Worm (Caenorhabditis elegans) whole organism, L1 larva: ENCODE measurements around the gene B0034.1.

Source experiments
- C04F5.9 ChIP-seq: sonication (generic microtip); optimal IDR thresholded peaks from 2 replicates; lab custom pipeline; 2016; ENCODE audit warnings: missing genetic modification characterization, missing compliant biosample characterization
- C16A3.4 ChIP-seq: fragments of 150-350 bp; optimal IDR thresholded peaks from 2 replicates; lab custom pipeline; 2014; ENCODE audit warnings: missing biosample characterization, missing genetic modification characterization
- C34B4.2 ChIP-seq: sonication (generic microtip); optimal IDR thresholded peaks from 2 replicates; lab custom pipeline; 2017; ENCODE audit warnings: mild to moderate bottlenecking, missing genetic modification characterization, missing compliant biosample characterization
- Y116A8C.19 ChIP-seq: sonication (generic microtip); optimal IDR thresholded peaks from 2 replicates; lab custom pipeline; 2016; ENCODE audit warnings: missing compliant biosample characterization, missing genetic modification characterization, borderline replicate concordance
- alr-1 ChIP-seq: fragments of 200-800 bp; sonication (Bioruptor generic); optimal IDR thresholded peaks from 2 replicates; lab custom pipeline; 2018; ENCODE audit warnings: borderline replicate concordance, mild to moderate bottlenecking, missing genetic modification characterization, missing compliant biosample characterization
- aly-2 ChIP-seq: fragments of 150-350 bp; optimal IDR thresholded peaks from 2 replicates; lab custom pipeline; 2014; ENCODE audit warnings: missing biosample characterization, missing genetic modification characterization
- blmp-1 ChIP-seq: fragments of 150-350 bp; optimal IDR thresholded peaks from 2 replicates; lab custom pipeline; 2014; ENCODE audit warnings: missing biosample characterization, missing genetic modification characterization
- ceh-63 ChIP-seq: fragments of 200-800 bp; sonication (Bioruptor generic); optimal IDR thresholded peaks from 2 replicates; lab custom pipeline; 2018; ENCODE audit warnings: mild to moderate bottlenecking, missing genetic modification characterization, missing compliant biosample characterization
- ceh-82 ChIP-seq, 3 experiments: fragments of 150-350 bp in 1 of 3; sonication (generic microtip) in 2 of 3; optimal IDR thresholded peaks; 2 replicates each; lab custom pipeline; 2014 to 2017; ENCODE audit warnings: missing biosample characterization in 3 of 3, missing genetic modification characterization in 3 of 3
- dpl-1 ChIP-seq, 3 experiments: fragments of 150-350 bp in 2 of 3; sonication (generic microtip) in 1 of 3; optimal IDR thresholded peaks; 2 replicates each; lab custom pipeline; 2014 to 2017; ENCODE audit warnings: missing biosample characterization in 3 of 3, missing genetic modification characterization in 3 of 3, missing genetic modification reagents in 3 of 3
- dsc-1 ChIP-seq: sonication (generic microtip); optimal IDR thresholded peaks from 2 replicates; lab custom pipeline; 2016; ENCODE audit warnings: mild to moderate bottlenecking, missing genetic modification characterization, missing compliant biosample characterization
- efl-1 ChIP-seq, 4 experiments: fragments of 150-350 bp; optimal IDR thresholded peaks in 3 of 4; peaks in 1 of 4; 1 replicate in 1 of 4; 2 replicates in 3 of 4; lab custom pipeline; 2014; ENCODE audit warnings: missing biosample characterization in 2 of 4, missing genetic modification characterization in 2 of 4, missing genetic modification reagents in 2 of 4
- efl-3 ChIP-seq: fragments of 200-800 bp; sonication (Bioruptor generic); optimal IDR thresholded peaks from 2 replicates; lab custom pipeline; 2018; ENCODE audit warnings: mild to moderate bottlenecking, missing genetic modification characterization, missing compliant biosample characterization
- egl-13 ChIP-seq: sonication (generic microtip); optimal IDR thresholded peaks from 2 replicates; lab custom pipeline; 2016; ENCODE audit warnings: missing genotype, missing genetic modification reagents, missing genetic modification characterization, missing compliant biosample characterization
- egl-27 ChIP-seq, 2 experiments: fragments of 150-350 bp in 1 of 2; sonication (generic microtip); optimal IDR thresholded peaks; 3 replicates each; lab custom pipeline; 2017 to 2018; ENCODE audit warnings: missing biosample characterization in 2 of 2, missing genetic modification characterization in 2 of 2, missing genetic modification reagents in 2 of 2
- elt-2 ChIP-seq: sonication (generic microtip); optimal IDR thresholded peaks from 2 replicates; lab custom pipeline; 2016; ENCODE audit warnings: missing genetic modification characterization, mild to moderate bottlenecking, inconsistent platforms, missing compliant biosample characterization, missing genetic modification reagents
- elt-3 ChIP-seq, 6 experiments: fragments of 150-350 bp in 1 of 6; sonication (generic microtip); optimal IDR thresholded peaks; 2 replicates each; lab custom pipeline; 2017 to 2018; ENCODE audit warnings: missing biosample characterization in 6 of 6, missing genetic modification characterization in 6 of 6, inconsistent platforms in 1 of 6
- fkh-8 ChIP-seq: sonication (generic microtip); optimal IDR thresholded peaks from 2 replicates; lab custom pipeline; 2016; ENCODE audit warnings: mild to moderate bottlenecking, missing genetic modification characterization, missing compliant biosample characterization
- fos-1 ChIP-seq: fragments of 150-350 bp; optimal IDR thresholded peaks from 2 replicates; lab custom pipeline; 2014; ENCODE audit warnings: missing biosample characterization, missing genetic modification characterization
- hlh-4 ChIP-seq: sonication (generic microtip); optimal IDR thresholded peaks from 2 replicates; lab custom pipeline; 2016; ENCODE audit warnings: mild to moderate bottlenecking, missing genetic modification characterization, missing compliant biosample characterization
- isw-1 ChIP-seq: fragments of 200-800 bp; sonication (Bioruptor generic); IDR thresholded peaks from 2 replicates; pipeline ENCODE4 v1.3.6; 2022; ENCODE audit warnings: missing genetic modification characterization, missing compliant biosample characterization
- jun-1 ChIP-seq: fragments of 150-350 bp; optimal IDR thresholded peaks from 2 replicates; lab custom pipeline; 2014; ENCODE audit warnings: missing biosample characterization, missing genetic modification reagents, missing genetic modification characterization
- lin-13 ChIP-seq: fragments of 150-350 bp; optimal IDR thresholded peaks from 2 replicates; lab custom pipeline; 2014; ENCODE audit warnings: missing biosample characterization, missing genetic modification reagents, missing genetic modification characterization
- lin-15B ChIP-seq: fragments of 150-350 bp; sonication (generic microtip); optimal IDR thresholded peaks from 3 replicates; lab custom pipeline; 2014; ENCODE audit warnings: missing biosample characterization, missing genetic modification characterization
- lsy-2 ChIP-seq, 2 experiments: fragments of 150-350 bp; optimal IDR thresholded peaks; 2 replicates each; lab custom pipeline; 2014; ENCODE audit warnings: missing biosample characterization in 2 of 2, missing genetic modification characterization in 2 of 2
- mdl-1 ChIP-seq, 2 experiments: fragments of 150-350 bp; optimal IDR thresholded peaks; 2 replicates each; lab custom pipeline; 2014 to 2017; ENCODE audit warnings: missing biosample characterization in 2 of 2, missing genetic modification characterization in 2 of 2, inconsistent platforms in 1 of 2
- mef-2 ChIP-seq: fragments of 150-350 bp; optimal IDR thresholded peaks from 2 replicates; lab custom pipeline; 2014; ENCODE audit warnings: missing biosample characterization, missing genetic modification characterization
- nhr-11 ChIP-seq: fragments of 150-350 bp; optimal IDR thresholded peaks from 2 replicates; lab custom pipeline; 2014; ENCODE audit warnings: missing biosample characterization, missing genetic modification characterization
- nhr-19 ChIP-seq: fragments of 200-800 bp; sonication (Bioruptor generic); conservative IDR thresholded peaks from 2 replicates; pipeline ENCODE4 v1.3.6; 2022; ENCODE audit warnings: missing genetic modification characterization, missing compliant biosample characterization
- nhr-47 ChIP-seq: sonication (generic microtip); optimal IDR thresholded peaks from 2 replicates; lab custom pipeline; 2016; ENCODE audit warnings: mild to moderate bottlenecking, missing genetic modification characterization, moderate library complexity, missing compliant biosample characterization
- nhr-76 ChIP-seq: sonication (generic microtip); optimal IDR thresholded peaks from 2 replicates; lab custom pipeline; 2017; ENCODE audit warnings: missing biosample characterization, missing genetic modification characterization
- nhr-84 ChIP-seq: sonication (generic microtip); optimal IDR thresholded peaks from 2 replicates; lab custom pipeline; 2017; ENCODE audit warnings: missing biosample characterization, missing genetic modification characterization
- nhr-85 ChIP-seq: sonication (generic microtip); peaks from one replicate; lab custom pipeline; 2016; ENCODE audit warnings: missing genetic modification characterization, inconsistent platforms, missing compliant biosample characterization
- nhr-90 ChIP-seq: sonication (generic microtip); optimal IDR thresholded peaks from 2 replicates; lab custom pipeline; 2016; ENCODE audit warnings: mild to moderate bottlenecking, missing genetic modification characterization, missing compliant biosample characterization; ENCODE audit not compliant: poor library complexity
- pag-3 ChIP-seq: sonication (generic microtip); optimal IDR thresholded peaks from 2 replicates; lab custom pipeline; 2017; ENCODE audit warnings: missing genetic modification characterization, mild to moderate bottlenecking, missing compliant biosample characterization, antibody characterized with exemption, borderline replicate concordance; ENCODE audit not compliant: insufficient read depth
- pax-3 ChIP-seq: fragments of 200-800 bp; sonication (Bioruptor generic); optimal IDR thresholded peaks from 2 replicates; lab custom pipeline; 2018; ENCODE audit warnings: mild to moderate bottlenecking, missing genetic modification characterization, moderate library complexity, missing compliant biosample characterization
- pqm-1 ChIP-seq: sonication (generic microtip); optimal IDR thresholded peaks from 3 replicates; lab custom pipeline; 2017; ENCODE audit warnings: missing biosample characterization, missing genetic modification characterization
- rnt-1 ChIP-seq: sonication (generic microtip); optimal IDR thresholded peaks from 2 replicates; lab custom pipeline; 2016; ENCODE audit warnings: mild to moderate bottlenecking, missing genetic modification characterization, moderate library complexity, missing compliant biosample characterization
- skn-1 ChIP-seq: fragments of 150-350 bp; optimal IDR thresholded peaks from 2 replicates; lab custom pipeline; 2014; ENCODE audit warnings: missing biosample characterization, missing genetic modification characterization
- snu-23 ChIP-seq: sonication (generic microtip); optimal IDR thresholded peaks from 2 replicates; lab custom pipeline; 2016; ENCODE audit warnings: missing genetic modification characterization, missing compliant biosample characterization
- sox-4 ChIP-seq: sonication (generic microtip); optimal IDR thresholded peaks from 2 replicates; lab custom pipeline; 2016; ENCODE audit warnings: missing genetic modification characterization, missing compliant biosample characterization
- tbx-2 ChIP-seq: sonication (generic microtip); optimal IDR thresholded peaks from 2 replicates; lab custom pipeline; 2016; ENCODE audit warnings: missing genetic modification characterization, missing compliant biosample characterization
- unc-130 ChIP-seq: fragments of 150-350 bp; optimal IDR thresholded peaks from 2 replicates; lab custom pipeline; 2017; ENCODE audit warnings: missing biosample characterization, missing genetic modification characterization, inconsistent platforms
- unc-30 ChIP-seq: sonication (generic microtip); optimal IDR thresholded peaks from 2 replicates; lab custom pipeline; 2017; ENCODE audit warnings: missing biosample characterization, missing genetic modification characterization
- unc-62 ChIP-seq: fragments of 150-350 bp; optimal IDR thresholded peaks from 2 replicates; lab custom pipeline; 2014; ENCODE audit warnings: missing biosample characterization, missing genetic modification reagents, missing genetic modification characterization
- unc-86 ChIP-seq: sonication (generic microtip); optimal IDR thresholded peaks from 2 replicates; lab custom pipeline; 2016; ENCODE audit warnings: missing genetic modification characterization, missing compliant biosample characterization
- unc-98 ChIP-seq: fragments of 200-800 bp; sonication (Bioruptor generic); IDR thresholded peaks from 2 replicates; pipeline ENCODE4 v1.3.6; 2022; ENCODE audit warnings: missing genetic modification characterization, missing compliant biosample characterization
- xbp-1 ChIP-seq: sonication (generic microtip); optimal IDR thresholded peaks from 2 replicates; lab custom pipeline; 2016; ENCODE audit warnings: missing genetic modification characterization, missing compliant biosample characterization
- ztf-11 ChIP-seq, 2 experiments: sonication (generic microtip); optimal IDR thresholded peaks; 2 replicates each; lab custom pipeline; 2016 to 2017; ENCODE audit warnings: missing genetic modification characterization in 2 of 2, missing biosample characterization in 1 of 2, missing compliant biosample characterization in 1 of 2
- ztf-4 ChIP-seq: fragments of 150-350 bp; optimal IDR thresholded peaks from 2 replicates; lab custom pipeline; 2014; ENCODE audit warnings: missing biosample characterization, missing genetic modification characterization

The B0034.1 gene

ce11 chrII:5940815-5941214 lies 27.3 kb upstream of the B0034.1 start, which contains the start of gene F28B12.6:
Gene F28B12.6, plus strand, starts transcription at chrII:5940863.
- no peak for TF ChIP-seq efl-1 (optimal IDR thresholded peaks at IDR 0.05; lab: Kevin White, UChicago)
- TF ChIP-seq efl-1 (GFP tag; optimal IDR thresholded peaks at IDR 0.05 in 1 of 2; lab: Kevin White, UChicago), result peak in 1 of 2 experiments; percentile 56
- TF ChIP-seq nhr-90 (tag; lab: Kevin White, UChicago), result no peak
- TF ChIP-seq rnt-1 (tag; lab: Kevin White, UChicago), result peak; percentile 18
- TF ChIP-seq ztf-4 (tag; lab: Kevin White, UChicago), result peak; percentile 8
- TF ChIP-seq dsc-1 (tag; lab: Kevin White, UChicago), result no peak
- no peak for TF ChIP-seq alr-1 (tag; lab: Kevin White, UChicago)
- peak; percentile 3 for TF ChIP-seq nhr-85 (tag; lab: Kevin White, UChicago)
- no peak for TF ChIP-seq sox-4 (tag; lab: Kevin White, UChicago)
- TF ChIP-seq tbx-2, result no peak
- TF ChIP-seq, all 84 proteins: peak for 4

ce11 chrII:5942593-5942992 lies 25.5 kb upstream of the B0034.1 start, which contains the start of gene F28B12.1:
Gene F28B12.1, plus strand, starts transcription at chrII:5942927.
- TF ChIP-seq pax-3 (tag; lab: Kevin White, UChicago) (no peak), mdl-1 (tag; optimal IDR thresholded peaks at IDR 0.05; lab: Kevin White, UChicago) (no peak), egl-13 (tag; lab: Kevin White, UChicago) (no peak), pqm-1 (tag; lab: Kevin White, UChicago) (no peak), nhr-11 (tag; lab: Kevin White, UChicago) (no peak), C34B4.2 (tag; lab: Kevin White, UChicago) (no peak), Y116A8C.19 (tag; lab: Kevin White, UChicago) (no peak), ztf-11 (tag; optimal IDR thresholded peaks at IDR 0.05; lab: Kevin White, UChicago) (no peak), nhr-47 (tag; lab: Kevin White, UChicago) (peak; percentile 21), C04F5.9 (tag; lab: Kevin White, UChicago) (no peak), xbp-1 (tag; lab: Kevin White, UChicago) (no peak), lin-13 (GFP tag; lab: Kevin White, UChicago) (no peak), efl-3 (GFP tag; lab: Kevin White, UChicago) (no peak), nhr-84 (tag; lab: Kevin White, UChicago) (no peak), elt-2 (tag; lab: Kevin White, UChicago) (no peak), unc-30 (tag; lab: Kevin White, UChicago) (no peak), egl-27 (tag; optimal IDR thresholded peaks at IDR 0.05; lab: Kevin White, UChicago) (no peak), nhr-76 (tag; lab: Kevin White, UChicago) (no peak), fos-1 (tag; lab: Kevin White, UChicago) (no peak), aly-2 (tag; lab: Kevin White, UChicago) (no peak), nhr-90 (tag; lab: Kevin White, UChicago) (no peak), dpl-1 (GFP tag; optimal IDR thresholded peaks at IDR 0.05; lab: Kevin White, UChicago) (no peak), nhr-19 (GFP tag; lab: Robert Waterston, UW) (no peak), unc-86 (no peak), unc-130 (tag; lab: Kevin White, UChicago) (no peak), mef-2 (no peak), unc-62 (no peak), ceh-82 (tag; optimal IDR thresholded peaks at IDR 0.05; lab: Kevin White, UChicago) (no peak), skn-1 (tag; lab: Kevin White, UChicago) (no peak), pag-3 (tag; lab: Kevin White, UChicago) (no peak), ceh-63 (GFP tag; lab: Kevin White, UChicago) (no peak), C16A3.4 (no peak), fkh-8 (tag; lab: Kevin White, UChicago) (peak; percentile 86), lin-15B (tag; lab: Kevin White, UChicago) (no peak), unc-98 (GFP tag; lab: Robert Waterston, UW) (no peak), sox-4 (tag; lab: Kevin White, UChicago) (no peak), efl-1 (optimal IDR thresholded peaks at IDR 0.05; lab: Kevin White, UChicago) (peak in 1 of 2 experiments; percentile 9), efl-1 (GFP tag; optimal IDR thresholded peaks at IDR 0.05 in 1 of 2; lab: Kevin White, UChicago) (no peak), lsy-2 (tag; optimal IDR thresholded peaks at IDR 0.05; lab: Kevin White, UChicago) (peak in 1 of 2 experiments; percentile 21), elt-3 (tag; optimal IDR thresholded peaks at IDR 0.05; lab: Kevin White, UChicago) (no peak), jun-1 (tag; lab: Kevin White, UChicago) (no peak), hlh-4 (tag; lab: Kevin White, UChicago) (no peak), snu-23 (GFP tag; lab: Kevin White, UChicago) (peak; percentile 12), isw-1 (GFP tag; lab: Robert Waterston, UW) (no peak), blmp-1 (peak; percentile 0)
